Fruit fly (Drosophila melanogaster) whole organism, wandering third instar larva: ENCODE data around the gene CG17982.

Source experiments
- CG9705 ChIP-seq: fragments of 200-800 bp; sonication (Bioruptor generic); optimal IDR thresholded peaks from 2 replicates; lab custom pipeline; 2018; ENCODE audit warnings: missing biosample characterization, mild to moderate bottlenecking, missing genetic modification characterization
- CrebA ChIP-seq: fragments of 200-800 bp; sonication (Bioruptor generic); optimal IDR thresholded peaks from 2 replicates; lab custom pipeline; 2016; ENCODE audit warnings: missing biosample characterization, mild to moderate bottlenecking, missing genetic modification characterization, borderline replicate concordance
- GATAd ChIP-seq: sonication (Bioruptor generic); optimal IDR thresholded peaks from 2 replicates; lab custom pipeline; 2016; ENCODE audit warnings: missing biosample characterization, missing genetic modification characterization
- HLH106 ChIP-seq: fragments of 200-800 bp; optimal IDR thresholded peaks from 3 replicates; lab custom pipeline; 2019; ENCODE audit warnings: missing biosample characterization, mild to moderate bottlenecking, missing genetic modification characterization, moderate library complexity
- Hnf4 ChIP-seq: fragments of 200-800 bp; sonication (Bioruptor generic); optimal IDR thresholded peaks from 2 replicates; lab custom pipeline; 2016; ENCODE audit warnings: missing biosample characterization, mild to moderate bottlenecking, missing genetic modification characterization
- Hr78 ChIP-seq: fragments of >200 bp; optimal IDR thresholded peaks from 2 replicates; lab custom pipeline; 2017; ENCODE audit warnings: missing biosample characterization, missing genetic modification characterization
- Hr83 ChIP-seq: fragments of 200-300 bp; sonication (Bioruptor generic); optimal IDR thresholded peaks from 2 replicates; lab custom pipeline; 2016; ENCODE audit warnings: missing biosample characterization, mild to moderate bottlenecking, missing genetic modification characterization, moderate library complexity; ENCODE audit not compliant: poor library complexity, severe bottlenecking
- Jra ChIP-seq: sonication (Bioruptor generic); optimal IDR thresholded peaks from 2 replicates; lab custom pipeline; 2016; ENCODE audit warnings: missing biosample characterization, missing genetic modification characterization
- Myc ChIP-seq: fragments of >200 bp; optimal IDR thresholded peaks from 2 replicates; lab custom pipeline; 2017
- N ChIP-seq: fragments of >200 bp; optimal IDR thresholded peaks from 2 replicates; lab custom pipeline; 2018; ENCODE audit warnings: missing biosample characterization, missing external identifiers, missing genetic modification characterization
- OdsH ChIP-seq: fragments of 200-800 bp; sonication (Bioruptor generic); optimal IDR thresholded peaks from 2 replicates; lab custom pipeline; 2016; ENCODE audit warnings: missing biosample characterization, mild to moderate bottlenecking, missing genetic modification characterization
- Rel ChIP-seq, 2 experiments: fragments of 200-800 bp; sonication (Bioruptor generic) in 1 of 2; optimal IDR thresholded peaks; 2 replicates in 1 of 2; 3 replicates in 1 of 2; lab custom pipeline; 2016 to 2019; ENCODE audit warnings: mild to moderate bottlenecking in 2 of 2, missing biosample characterization in 2 of 2, missing genetic modification characterization in 2 of 2, moderate library complexity in 1 of 2
- Sp1 ChIP-seq: fragments of 200-800 bp; sonication (Bioruptor generic); optimal IDR thresholded peaks from 3 replicates; lab custom pipeline; 2019; ENCODE audit warnings: missing biosample characterization, mild to moderate bottlenecking, missing genetic modification characterization, moderate library complexity
- Vsx2 ChIP-seq: fragments of 200-300, 225-300 bp; sonication (Bioruptor generic); optimal IDR thresholded peaks from 2 replicates; lab custom pipeline; 2018; ENCODE audit warnings: missing biosample characterization, missing genetic modification characterization; ENCODE audit not compliant: partially characterized antibody
- br ChIP-seq: fragments of 200-800 bp; sonication (Bioruptor generic); optimal IDR thresholded peaks from 2 replicates; lab custom pipeline; 2016; ENCODE audit warnings: missing biosample characterization, missing genetic modification characterization
- dl ChIP-seq, 2 experiments: fragments of 175-275, 200-275 bp in 1 of 2; fragments of 200-275 bp in 1 of 2; sonication (Bioruptor generic); optimal IDR thresholded peaks; lab custom pipeline; 2018; ENCODE audit warnings: mild to moderate bottlenecking in 2 of 2, missing biosample characterization in 2 of 2, missing genetic modification characterization in 2 of 2, moderate library complexity in 2 of 2; ENCODE audit not compliant: partially characterized antibody in 2 of 2, insufficient read depth in 1 of 2
- dmrt93B ChIP-seq: fragments of 200-800 bp; sonication (Bioruptor generic); optimal IDR thresholded peaks from 2 replicates; lab custom pipeline; 2018; ENCODE audit warnings: missing biosample characterization, mild to moderate bottlenecking, missing genetic modification characterization
- dsf ChIP-seq: sonication (Bioruptor generic); optimal IDR thresholded peaks from 2 replicates; lab custom pipeline; 2016; ENCODE audit warnings: missing biosample characterization, missing genetic modification characterization, borderline replicate concordance
- ey ChIP-seq: fragments of 200-800 bp; sonication (Bioruptor generic); optimal IDR thresholded peaks from 2 replicates; lab custom pipeline; 2016; ENCODE audit warnings: missing biosample characterization, missing genetic modification characterization
- foxo ChIP-seq, 2 experiments: fragments of 200-800 bp; sonication (Bioruptor generic); optimal IDR thresholded peaks; 2 replicates in 1 of 2; 3 replicates in 1 of 2; lab custom pipeline; 2016 to 2017; ENCODE audit warnings: missing biosample characterization in 2 of 2, missing genetic modification characterization in 2 of 2
- fru ChIP-seq: fragments of 200-800 bp; sonication (Bioruptor generic); optimal IDR thresholded peaks from 3 replicates; lab custom pipeline; 2016; ENCODE audit warnings: missing biosample characterization, mild to moderate bottlenecking, missing genetic modification characterization
- h ChIP-seq: fragments of 200-800 bp; sonication (Bioruptor generic); optimal IDR thresholded peaks from 3 replicates; lab custom pipeline; 2016; ENCODE audit warnings: missing biosample characterization, mild to moderate bottlenecking, missing genetic modification characterization
- jim ChIP-seq: fragments of 175-275, 200-325 bp; sonication (Bioruptor generic); optimal IDR thresholded peaks from 2 replicates; lab custom pipeline; 2016; ENCODE audit warnings: missing biosample characterization, mild to moderate bottlenecking, missing genetic modification characterization
- lola ChIP-seq: fragments of >200 bp; optimal IDR thresholded peaks from 2 replicates; lab custom pipeline; 2017; ENCODE audit warnings: missing biosample characterization, missing genetic modification characterization
- pan ChIP-seq: fragments of >200 bp; optimal IDR thresholded peaks from 2 replicates; lab custom pipeline; 2017
- psq ChIP-seq: fragments of 200-800 bp; sonication (Bioruptor generic); optimal IDR thresholded peaks from 3 replicates; lab custom pipeline; 2017; ENCODE audit warnings: missing biosample characterization, mild to moderate bottlenecking, missing genetic modification characterization, moderate library complexity
- sage ChIP-seq: fragments of 200-800 bp; sonication (Bioruptor generic); optimal IDR thresholded peaks from 2 replicates; lab custom pipeline; 2016; ENCODE audit warnings: missing biosample characterization, mild to moderate bottlenecking, missing genetic modification characterization
- sv ChIP-seq: fragments of 200-800 bp; sonication (Bioruptor generic); optimal IDR thresholded peaks from 3 replicates; lab custom pipeline; 2016; ENCODE audit warnings: missing biosample characterization, missing genetic modification characterization
- tai ChIP-seq: sonication (Bioruptor generic); optimal IDR thresholded peaks from 2 replicates; lab custom pipeline; 2016; ENCODE audit warnings: missing biosample characterization, missing genetic modification characterization
- usp ChIP-seq: fragments of >200 bp; optimal IDR thresholded peaks from 2 replicates; lab custom pipeline; 2017; ENCODE audit warnings: missing biosample characterization, missing genetic modification characterization

CG17982 gene

dm6 chrX:8129204-8129997, 14.2 kb downstream of the CG17982 start, which contains the start of gene CG2116:
TSS of gene CG2116 (plus strand) at chrX:8129812.
- TF ChIP-seq pan (lab: Kevin White, UChicago) (no peak), lola (GFP tag; lab: Kevin White, UChicago) (no peak), HLH106 (tag; lab: Kevin White, UChicago) (peak; percentile 1), tai (no peak), GATAd (GFP tag; lab: Kevin White, UChicago) (no peak), Sp1 (GFP tag; lab: Kevin White, UChicago) (peak; percentile 13), Myc (lab: Kevin White, UChicago) (peak; percentile 1), dl (GFP tag; optimal IDR thresholded peaks at IDR 0.05; lab: Kevin White, UChicago; ENCODE audit: insufficient read depth in 1 of 2, partially characterized antibody in 2 of 2) (no peak), N (GFP tag; lab: Kevin White, UChicago) (no peak), OdsH (GFP tag; lab: Kevin White, UChicago) (no peak), Rel (GFP tag; optimal IDR thresholded peaks at IDR 0.05; lab: Kevin White, UChicago) (no peak), Rel (tag; optimal IDR thresholded peaks at IDR 0.05; lab: Kevin White, UChicago) (no peak), br (no peak), h (GFP tag; lab: Kevin White, UChicago) (peak; percentile 3), ey (GFP tag; lab: Kevin White, UChicago) (no peak), dmrt93B (GFP tag; lab: Kevin White, UChicago) (no peak), dsf (GFP tag; lab: Kevin White, UChicago) (no peak), psq (no peak), Vsx2 (GFP tag; lab: Kevin White, UChicago) (no peak), Jra (GFP tag; lab: Kevin White, UChicago) (no peak), sage (no peak), usp (no peak)
- TF ChIP-seq, all 38 proteins: peak for 4

dm6 chrX:8128133-8128532, 15.5 kb downstream of the CG17982 start:
- no peak for TF ChIP-seq jim
- no peak for TF ChIP-seq foxo (GFP tag; optimal IDR thresholded peaks at IDR 0.05; lab: Kevin White, UChicago)
- no peak for TF ChIP-seq ey (GFP tag; lab: Kevin White, UChicago)
- no peak for TF ChIP-seq Hnf4 (GFP tag; lab: Kevin White, UChicago)
- no peak for TF ChIP-seq dsf (GFP tag; lab: Kevin White, UChicago)

DNA sequence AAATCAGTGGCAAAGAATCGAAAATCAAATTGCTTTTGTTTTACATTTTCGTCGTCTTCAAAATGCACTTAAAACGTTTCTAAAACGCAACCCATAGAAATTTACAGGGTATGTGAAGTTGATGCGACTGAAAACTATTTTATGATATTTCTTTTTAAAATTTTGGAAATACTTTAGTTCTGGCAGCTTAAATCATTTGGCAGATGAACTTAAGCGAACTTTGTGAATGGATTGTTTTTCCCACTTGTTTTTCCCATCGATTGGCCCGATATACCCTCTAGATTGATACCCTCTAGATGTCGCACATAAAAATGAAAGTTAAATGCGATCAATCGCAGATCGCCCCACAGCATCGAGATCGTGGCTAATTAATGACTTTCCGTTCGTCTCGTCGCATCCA, 17.5 kb downstream of the CG17982 start:
- no peak for TF ChIP-seq dsf (GFP tag; lab: Kevin White, UChicago)
- peak; percentile 9 for TF ChIP-seq sv (GFP tag; lab: Kevin White, UChicago)
- no peak for TF ChIP-seq OdsH (GFP tag; lab: Kevin White, UChicago)

DNA sequence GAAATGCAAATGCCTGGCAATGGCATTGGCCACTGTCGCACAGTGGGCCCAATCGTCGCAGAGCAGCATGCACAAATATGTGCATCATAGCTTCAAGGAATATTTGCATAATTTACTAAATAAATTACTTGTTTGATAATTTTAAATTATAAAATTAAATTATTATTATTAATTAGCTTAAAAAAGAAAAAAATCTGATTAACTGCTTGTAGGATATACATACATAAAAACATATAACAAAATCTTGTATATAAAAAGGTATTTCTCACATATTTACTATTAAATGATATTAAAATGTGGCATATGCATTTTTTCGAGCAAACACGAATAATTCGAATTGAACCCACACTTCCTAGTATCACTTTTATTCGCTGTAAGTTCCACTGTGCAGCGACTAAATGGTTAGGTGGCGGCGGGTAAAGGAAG, 18.4 kb downstream of the CG17982 start:
- TF ChIP-seq ey (GFP tag; lab: Kevin White, UChicago) (no peak), sv (GFP tag; lab: Kevin White, UChicago) (no peak), dsf (GFP tag; lab: Kevin White, UChicago) (no peak), fru (GFP tag; lab: Kevin White, UChicago) (no peak), psq (no peak)

dm6 chrX:8122834-8123233, 20.8 kb downstream of the CG17982 start:
- TF ChIP-seq Hnf4 (GFP tag; lab: Kevin White, UChicago) (no peak), Hr78 (no peak), CG9705 (GFP tag; lab: Kevin White, UChicago) (no peak), pan (lab: Kevin White, UChicago) (no peak), br (no peak), CrebA (GFP tag; lab: Kevin White, UChicago) (no peak), Vsx2 (GFP tag; lab: Kevin White, UChicago) (no peak), OdsH (GFP tag; lab: Kevin White, UChicago) (no peak), dmrt93B (GFP tag; lab: Kevin White, UChicago) (no peak), GATAd (GFP tag; lab: Kevin White, UChicago) (no peak), jim (no peak), Hr83 (GFP tag; lab: Kevin White, UChicago) (no peak), Jra (GFP tag; lab: Kevin White, UChicago) (no peak)
- TF ChIP-seq, all 38 proteins: peak for 0
